Worm (Caenorhabditis elegans) whole organism, L1 larva: Measurements from ENCODE around the gene C34B4.3.

Experiments used
- C16A3.4 ChIP-seq: fragments of 150-350 bp; optimal IDR thresholded peaks from 2 replicates; lab custom pipeline; 2014; ENCODE audit warnings: missing biosample characterization, missing genetic modification characterization
- aly-2 ChIP-seq: fragments of 150-350 bp; optimal IDR thresholded peaks from 2 replicates; lab custom pipeline; 2014; ENCODE audit warnings: missing biosample characterization, missing genetic modification characterization
- ama-1 ChIP-seq: fragments of 150-350 bp; optimal IDR thresholded peaks from 2 replicates; lab custom pipeline; 2014
- blmp-1 ChIP-seq: fragments of 150-350 bp; optimal IDR thresholded peaks from 2 replicates; lab custom pipeline; 2014; ENCODE audit warnings: missing biosample characterization, missing genetic modification characterization
- ceh-8 ChIP-seq: fragments of 200-800 bp; sonication (Bioruptor generic); optimal IDR thresholded peaks from 2 replicates; lab custom pipeline; 2018; ENCODE audit warnings: mild to moderate bottlenecking, missing genetic modification characterization, moderate library complexity, missing compliant biosample characterization
- ceh-88 ChIP-seq: fragments of 200-800 bp; sonication (Bioruptor generic); IDR thresholded peaks from 2 replicates; pipeline ENCODE4 v1.3.6; 2022; ENCODE audit warnings: missing genetic modification characterization, missing compliant biosample characterization
- dpl-1 ChIP-seq, 3 experiments: fragments of 150-350 bp in 2 of 3; sonication (generic microtip) in 1 of 3; optimal IDR thresholded peaks; 2 replicates each; lab custom pipeline; 2014 to 2017; ENCODE audit warnings: missing biosample characterization in 3 of 3, missing genetic modification characterization in 3 of 3, missing genetic modification reagents in 3 of 3
- efl-1 ChIP-seq, 4 experiments: fragments of 150-350 bp; optimal IDR thresholded peaks in 3 of 4; peaks in 1 of 4; 1 replicate in 1 of 4; 2 replicates in 3 of 4; lab custom pipeline; 2014; ENCODE audit warnings: missing biosample characterization in 2 of 4, missing genetic modification characterization in 2 of 4, missing genetic modification reagents in 2 of 4
- egl-27 ChIP-seq, 2 experiments: fragments of 150-350 bp in 1 of 2; sonication (generic microtip); optimal IDR thresholded peaks; 3 replicates each; lab custom pipeline; 2017 to 2018; ENCODE audit warnings: missing biosample characterization in 2 of 2, missing genetic modification characterization in 2 of 2, missing genetic modification reagents in 2 of 2
- ets-5 ChIP-seq: fragments of 200-800 bp; sonication (Bioruptor generic); IDR thresholded peaks from 2 replicates; pipeline ENCODE4 v1.3.6; 2022; ENCODE audit warnings: missing genetic modification characterization, missing compliant biosample characterization
- fkh-10 ChIP-seq: sonication (generic microtip); optimal IDR thresholded peaks from 2 replicates; lab custom pipeline; 2017; ENCODE audit warnings: missing biosample characterization, missing genetic modification reagents, missing genetic modification characterization
- grh-1 ChIP-seq: fragments of 200-800 bp; sonication (Bioruptor generic); IDR thresholded peaks from 2 replicates; pipeline ENCODE4 v1.3.6; 2022; ENCODE audit warnings: missing genetic modification reagents, missing genetic modification characterization, missing compliant biosample characterization
- hlh-17 ChIP-seq: fragments of 200-800 bp; sonication (Bioruptor generic); optimal IDR thresholded peaks from 2 replicates; lab custom pipeline; 2018; ENCODE audit warnings: missing genetic modification characterization, mild to moderate bottlenecking, missing compliant biosample characterization, moderate library complexity, borderline replicate concordance
- irx-1 ChIP-seq: sonication (generic microtip); optimal IDR thresholded peaks from 2 replicates; lab custom pipeline; 2016; ENCODE audit warnings: missing genetic modification characterization, missing compliant biosample characterization
- isw-1 ChIP-seq: fragments of 200-800 bp; sonication (Bioruptor generic); IDR thresholded peaks from 2 replicates; pipeline ENCODE4 v1.3.6; 2022; ENCODE audit warnings: missing genetic modification characterization, missing compliant biosample characterization
- jun-1 ChIP-seq: fragments of 150-350 bp; optimal IDR thresholded peaks from 2 replicates; lab custom pipeline; 2014; ENCODE audit warnings: missing biosample characterization, missing genetic modification reagents, missing genetic modification characterization
- lin-14 ChIP-seq: fragments of 200-800 bp; sonication (Bioruptor generic); optimal IDR thresholded peaks from 2 replicates; lab custom pipeline; 2018; ENCODE audit warnings: mild to moderate bottlenecking, missing genetic modification characterization, moderate library complexity, missing compliant biosample characterization
- lin-39 ChIP-seq: fragments of 150-350 bp; optimal IDR thresholded peaks from 2 replicates; lab custom pipeline; 2014; ENCODE audit warnings: missing biosample characterization, missing genetic modification reagents, missing genetic modification characterization
- lsy-2 ChIP-seq, 2 experiments: fragments of 150-350 bp; optimal IDR thresholded peaks; 2 replicates each; lab custom pipeline; 2014; ENCODE audit warnings: missing biosample characterization in 2 of 2, missing genetic modification characterization in 2 of 2
- mdl-1 ChIP-seq, 2 experiments: fragments of 150-350 bp; optimal IDR thresholded peaks; 2 replicates each; lab custom pipeline; 2014 to 2017; ENCODE audit warnings: missing biosample characterization in 2 of 2, missing genetic modification characterization in 2 of 2, inconsistent platforms in 1 of 2
- mep-1 ChIP-seq: fragments of 150-350 bp; optimal IDR thresholded peaks from 2 replicates; lab custom pipeline; 2014; ENCODE audit warnings: missing biosample characterization, missing genetic modification characterization
- nhr-11 ChIP-seq: fragments of 150-350 bp; optimal IDR thresholded peaks from 2 replicates; lab custom pipeline; 2014; ENCODE audit warnings: missing biosample characterization, missing genetic modification characterization
- nhr-12 ChIP-seq: sonication (generic microtip); optimal IDR thresholded peaks from 2 replicates; lab custom pipeline; 2017; ENCODE audit warnings: missing biosample characterization, missing genetic modification characterization
- nhr-237 ChIP-seq: fragments of 150-350 bp; optimal IDR thresholded peaks from 2 replicates; lab custom pipeline; 2014; ENCODE audit warnings: missing biosample characterization, missing genetic modification characterization
- nhr-85 ChIP-seq: sonication (generic microtip); peaks from one replicate; lab custom pipeline; 2016; ENCODE audit warnings: missing genetic modification characterization, inconsistent platforms, missing compliant biosample characterization
- nhr-90 ChIP-seq: sonication (generic microtip); optimal IDR thresholded peaks from 2 replicates; lab custom pipeline; 2016; ENCODE audit warnings: mild to moderate bottlenecking, missing genetic modification characterization, missing compliant biosample characterization; ENCODE audit not compliant: poor library complexity
- pag-3 ChIP-seq: sonication (generic microtip); optimal IDR thresholded peaks from 2 replicates; lab custom pipeline; 2017; ENCODE audit warnings: missing genetic modification characterization, mild to moderate bottlenecking, missing compliant biosample characterization, antibody characterized with exemption, borderline replicate concordance; ENCODE audit not compliant: insufficient read depth
- pqm-1 ChIP-seq: sonication (generic microtip); optimal IDR thresholded peaks from 3 replicates; lab custom pipeline; 2017; ENCODE audit warnings: missing biosample characterization, missing genetic modification characterization
- snpc-4 ChIP-seq: fragments of 150-350 bp; optimal IDR thresholded peaks from 2 replicates; lab custom pipeline; 2014; ENCODE audit warnings: missing biosample characterization, missing genetic modification characterization
- sptf-1 ChIP-seq: fragments of 150-350 bp; optimal IDR thresholded peaks from 2 replicates; lab custom pipeline; 2014; ENCODE audit warnings: missing biosample characterization, missing genetic modification characterization
- sup-37 ChIP-seq: fragments of 200-800 bp; sonication (Bioruptor generic); optimal IDR thresholded peaks from 2 replicates; lab custom pipeline; 2018; ENCODE audit warnings: mild to moderate bottlenecking, missing genetic modification characterization, missing compliant biosample characterization
- tbx-2 ChIP-seq: sonication (generic microtip); optimal IDR thresholded peaks from 2 replicates; lab custom pipeline; 2016; ENCODE audit warnings: missing genetic modification characterization, missing compliant biosample characterization
- unc-62 ChIP-seq: fragments of 150-350 bp; optimal IDR thresholded peaks from 2 replicates; lab custom pipeline; 2014; ENCODE audit warnings: missing biosample characterization, missing genetic modification reagents, missing genetic modification characterization
- unc-86 ChIP-seq: sonication (generic microtip); optimal IDR thresholded peaks from 2 replicates; lab custom pipeline; 2016; ENCODE audit warnings: missing genetic modification characterization, missing compliant biosample characterization
- unc-98 ChIP-seq: fragments of 200-800 bp; sonication (Bioruptor generic); IDR thresholded peaks from 2 replicates; pipeline ENCODE4 v1.3.6; 2022; ENCODE audit warnings: missing genetic modification characterization, missing compliant biosample characterization
- xbp-1 ChIP-seq: sonication (generic microtip); optimal IDR thresholded peaks from 2 replicates; lab custom pipeline; 2016; ENCODE audit warnings: missing genetic modification characterization, missing compliant biosample characterization
- zag-1 ChIP-seq: fragments of 150-350 bp; optimal IDR thresholded peaks from 2 replicates; lab custom pipeline; 2014; ENCODE audit warnings: missing biosample characterization, missing genetic modification characterization
- ztf-11 ChIP-seq, 2 experiments: sonication (generic microtip); optimal IDR thresholded peaks; 2 replicates each; lab custom pipeline; 2016 to 2017; ENCODE audit warnings: missing genetic modification characterization in 2 of 2, missing biosample characterization in 1 of 2, missing compliant biosample characterization in 1 of 2

Gene C34B4.3

DNA sequence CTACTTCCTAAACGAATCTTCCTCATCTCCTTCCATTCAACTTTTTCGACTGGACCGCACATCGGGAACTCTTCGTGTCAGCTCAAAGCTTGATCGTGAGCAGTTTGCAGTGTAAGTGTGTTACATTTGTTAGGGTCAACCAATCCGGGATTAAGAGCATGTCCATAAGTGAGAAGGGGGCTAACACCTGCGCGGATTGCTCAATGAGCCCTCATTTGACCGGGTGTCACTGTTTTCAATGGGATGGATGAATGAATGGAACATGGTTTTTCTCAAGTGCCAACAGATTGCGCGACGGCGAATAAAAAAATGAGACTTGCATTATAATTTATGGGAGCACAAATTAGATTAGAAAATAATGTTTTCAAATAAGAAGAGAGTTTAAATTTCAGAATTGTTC lies 45.7 kb downstream of the C34B4.3 start:
- no peak for TF ChIP-seq lin-14
- TF ChIP-seq mep-1 (tag; lab: Kevin White, UChicago) = no peak
- TF ChIP-seq irx-1 (tag; lab: Kevin White, UChicago) = no peak
- no peak for TF ChIP-seq efl-1 (optimal IDR thresholded peaks at IDR 0.05; lab: Kevin White, UChicago)
- no peak for TF ChIP-seq efl-1 (GFP tag; optimal IDR thresholded peaks at IDR 0.05 in 1 of 2; lab: Kevin White, UChicago)
- no peak for TF ChIP-seq blmp-1
- TF ChIP-seq unc-98 (GFP tag; lab: Robert Waterston, UW) = no peak
- no peak for TF ChIP-seq lin-39 (tag; lab: Kevin White, UChicago)
- no peak for TF ChIP-seq pqm-1 (tag; lab: Kevin White, UChicago)
- TF ChIP-seq lsy-2 (tag; optimal IDR thresholded peaks at IDR 0.05; lab: Kevin White, UChicago) = no peak
- no peak for TF ChIP-seq C16A3.4 (tag; lab: Kevin White, UChicago)
- TF ChIP-seq dpl-1 (GFP tag; optimal IDR thresholded peaks at IDR 0.05; lab: Kevin White, UChicago) = no peak
- TF ChIP-seq nhr-85 (tag; lab: Kevin White, UChicago) = no peak

DNA sequence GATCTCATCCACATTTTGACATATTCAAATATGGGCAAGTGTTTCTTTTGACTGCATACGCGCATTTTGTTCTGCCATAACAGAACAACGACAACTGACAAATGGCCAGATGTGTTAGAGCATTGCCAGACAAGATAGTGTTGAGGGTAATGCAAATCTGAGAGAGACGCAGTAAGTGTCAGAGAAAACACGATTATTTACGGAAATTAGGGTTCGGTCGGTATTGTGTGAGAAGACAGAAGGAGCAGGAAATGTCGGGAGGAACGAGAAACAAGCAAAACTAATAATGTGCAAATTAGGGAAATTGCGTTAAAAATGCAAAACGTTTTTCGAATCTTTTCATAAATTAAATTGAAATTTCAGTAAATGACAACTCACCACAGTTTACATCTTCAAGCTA lies 46.5 kb downstream of the C34B4.3 start:
- no peak for TF ChIP-seq grh-1 (GFP tag; lab: Robert Waterston, UW)
- TF ChIP-seq snpc-4 (tag; lab: Kevin White, UChicago) = no peak
- no peak for TF ChIP-seq aly-2 (tag; lab: Kevin White, UChicago)
- TF ChIP-seq pqm-1 (tag; lab: Kevin White, UChicago) = no peak
- peak; percentile 33 for TF ChIP-seq lin-14
- TF ChIP-seq lsy-2 (tag; optimal IDR thresholded peaks at IDR 0.05; lab: Kevin White, UChicago) = no peak

DNA sequence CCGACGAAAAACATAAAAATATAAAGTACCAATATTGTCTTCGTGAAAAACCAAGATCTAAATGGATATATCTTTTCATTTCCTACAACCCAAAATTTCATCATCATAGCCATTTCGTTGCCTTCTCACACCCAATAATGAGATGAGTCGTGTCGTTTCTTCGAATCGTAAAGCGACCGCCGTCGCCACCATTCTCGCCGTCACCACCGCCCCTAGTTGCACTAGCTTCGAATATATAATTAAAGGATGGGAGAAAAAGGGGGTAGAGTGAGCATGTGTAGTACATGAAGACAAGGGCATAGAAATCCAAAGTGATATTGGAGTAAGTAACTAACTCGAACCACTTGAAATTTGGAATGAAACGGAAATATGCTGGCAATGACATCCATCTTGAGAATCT lies 48.7 kb downstream of the C34B4.3 start:
- no peak for TF ChIP-seq nhr-90 (tag; lab: Kevin White, UChicago)
- peak; percentile 9 for TF ChIP-seq lin-14

DNA sequence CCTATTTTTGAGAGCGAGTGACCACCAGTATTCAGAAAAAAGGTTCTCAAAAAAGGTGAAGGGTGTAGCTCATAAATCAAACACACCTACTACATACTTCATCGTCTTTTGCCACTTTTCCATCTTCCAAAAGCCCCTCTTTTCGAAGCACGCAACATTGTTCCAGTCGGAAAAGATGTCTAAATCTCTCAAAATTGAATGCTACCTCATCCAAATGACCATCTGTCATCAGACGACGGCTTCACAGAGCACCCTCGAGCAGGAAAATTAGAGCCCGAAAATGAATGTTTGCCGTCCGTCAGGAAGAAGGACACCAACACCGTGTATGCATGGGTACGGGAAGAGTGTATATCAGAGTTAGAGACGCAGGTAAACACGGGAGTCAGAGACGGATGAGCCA lies 49.4 kb downstream of the C34B4.3 start:
- no peak for TF ChIP-seq C16A3.4 (tag; lab: Kevin White, UChicago)
- peak; percentile 6 for TF ChIP-seq tbx-2

DNA sequence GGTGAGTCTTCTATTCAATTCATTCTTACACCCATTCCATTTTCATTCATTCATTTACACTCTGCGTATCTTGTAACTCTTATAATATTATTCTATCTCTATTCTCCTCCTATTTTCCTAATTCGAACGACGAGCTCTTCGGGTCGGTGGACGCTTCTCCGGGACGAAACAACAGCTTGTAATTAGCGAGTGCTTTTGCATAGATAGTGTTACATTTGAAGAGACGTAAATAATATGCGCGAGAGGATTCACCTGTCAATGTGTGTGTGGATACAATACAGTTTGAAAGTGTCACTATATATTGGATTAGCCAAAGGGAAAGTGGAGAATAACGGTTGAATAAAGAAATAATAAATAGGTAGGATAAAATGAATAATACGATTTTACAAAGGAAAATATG lies 50.3 kb downstream of the C34B4.3 start:
- TF ChIP-seq nhr-237 (tag; lab: Kevin White, UChicago) = no peak
- no peak for TF ChIP-seq blmp-1
- no peak for TF ChIP-seq irx-1 (tag; lab: Kevin White, UChicago)
- no peak for TF ChIP-seq hlh-17 (GFP tag; lab: Kevin White, UChicago)
- TF ChIP-seq lsy-2 (tag; optimal IDR thresholded peaks at IDR 0.05; lab: Kevin White, UChicago) = no peak
- no peak for TF ChIP-seq unc-86
- no peak for TF ChIP-seq ceh-88 (GFP tag; lab: Robert Waterston, UW)
- TF ChIP-seq zag-1 (tag; lab: Kevin White, UChicago) = no peak
- TF ChIP-seq, all 84 proteins: peak for 0

DNA sequence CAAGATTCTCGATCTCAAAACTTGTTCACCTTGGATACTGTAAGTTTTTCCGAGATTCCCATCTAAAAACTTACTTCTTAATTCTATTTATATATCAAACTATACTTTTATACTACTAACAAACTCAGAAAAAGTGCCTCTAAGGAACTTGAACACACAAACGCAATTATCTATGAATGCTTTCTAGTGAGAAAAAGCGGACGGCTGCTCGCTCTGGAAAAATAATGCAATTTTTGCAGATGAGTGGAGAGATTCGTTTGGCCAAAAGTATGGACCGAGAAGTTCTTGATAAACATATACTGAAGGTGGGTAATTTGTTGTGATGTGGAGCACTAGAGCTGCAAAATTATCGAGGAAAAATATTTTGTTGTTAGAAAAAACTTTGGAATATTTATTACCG lies 50.9 kb downstream of the C34B4.3 start:
- TF ChIP-seq ceh-8 (GFP tag; lab: Kevin White, UChicago) = no peak
- TF ChIP-seq unc-62 (GFP tag; lab: Kevin White, UChicago) = no peak
- TF ChIP-seq sptf-1 (tag; lab: Kevin White, UChicago) = no peak
- no peak for TF ChIP-seq nhr-12 (tag; lab: Kevin White, UChicago)
- no peak for TF ChIP-seq sup-37 (GFP tag; lab: Kevin White, UChicago)
- no peak for TF ChIP-seq mdl-1 (tag; optimal IDR thresholded peaks at IDR 0.05; lab: Kevin White, UChicago)
- no peak for TF ChIP-seq unc-98 (GFP tag; lab: Robert Waterston, UW)
- no peak for TF ChIP-seq jun-1 (tag; lab: Kevin White, UChicago)
- TF ChIP-seq isw-1 (GFP tag; lab: Robert Waterston, UW) = no peak
- no peak for TF ChIP-seq grh-1 (GFP tag; lab: Robert Waterston, UW)

DNA sequence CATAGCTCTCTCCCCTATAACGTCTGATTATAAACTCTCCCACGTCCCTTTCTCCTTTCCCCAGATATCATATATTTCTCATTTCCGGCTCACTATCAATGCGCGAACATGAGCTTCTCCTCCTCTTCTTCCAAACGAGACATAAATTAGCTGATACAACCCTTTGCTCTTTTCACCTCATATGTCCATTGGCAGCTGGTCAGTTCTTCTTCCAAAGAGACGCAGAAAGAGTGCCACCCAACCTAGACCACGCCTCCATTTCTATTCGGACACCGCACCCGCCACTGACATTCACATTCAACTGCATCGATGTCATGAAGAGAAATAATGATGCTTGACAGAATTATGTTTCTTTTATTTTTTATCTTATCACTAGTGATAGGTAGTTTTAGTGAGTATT lies 52.2 kb downstream of the C34B4.3 start, which contains the start of gene fmi-1:
Gene fmi-1, plus strand, starts transcription at position 301 of the 400 bp plus-strand sequence.
- TF ChIP-seq egl-27 (tag; optimal IDR thresholded peaks at IDR 0.05; lab: Kevin White, UChicago) (no peak), ama-1 (lab: Kevin White, UChicago) (no peak), xbp-1 (no peak), nhr-11 (tag; lab: Kevin White, UChicago) (no peak), ets-5 (GFP tag; lab: Robert Waterston, UW) (no peak), fkh-10 (GFP tag; lab: Kevin White, UChicago) (no peak), zag-1 (tag; lab: Kevin White, UChicago) (no peak), ztf-11 (tag; optimal IDR thresholded peaks at IDR 0.05; lab: Kevin White, UChicago) (no peak), sptf-1 (tag; lab: Kevin White, UChicago) (no peak), pag-3 (no peak)
- TF ChIP-seq, all 84 proteins: peak for 0
